Worm (Caenorhabditis elegans) whole organism, L4/young adult: ENCODE measurements around the gene C02F5.14.

ENCODE experiments used
- dao-5 ChIP-seq: sonication (generic microtip); optimal IDR thresholded peaks from 2 replicates; lab custom pipeline; 2016; ENCODE audit warnings: missing genotype, missing genetic modification characterization, moderate library complexity, missing compliant biosample characterization
- him-1 ChIP-seq: sonication (generic microtip); optimal IDR thresholded peaks from 2 replicates; lab custom pipeline; 2016; ENCODE audit warnings: missing genotype, missing genetic modification reagents, missing genetic modification characterization, missing compliant biosample characterization

DNA sequence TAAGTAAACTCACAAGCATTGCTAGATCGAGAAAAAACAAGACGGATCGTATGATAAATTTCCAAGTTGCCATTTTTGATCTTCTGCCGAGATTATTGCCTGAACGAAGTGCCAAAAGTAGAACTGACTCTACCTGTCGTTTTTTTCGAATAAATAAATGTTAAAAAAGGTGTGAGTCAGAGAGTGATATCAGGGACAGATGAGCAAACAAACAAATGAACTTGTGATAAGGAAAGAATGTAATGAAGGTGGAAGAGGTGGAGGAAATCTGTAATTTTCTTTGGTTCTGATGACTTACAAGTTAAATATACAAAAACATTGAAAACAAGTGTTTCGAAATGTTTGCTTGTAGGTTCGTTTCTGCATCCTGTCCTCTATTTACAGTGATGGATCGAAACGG is 4.0 kb upstream of the C02F5.14 start, which contains the start of gene tsp-1:
- TF ChIP-seq him-1 (tag; lab: Kevin White, UChicago): no peak
- TF ChIP-seq dao-5 (tag; lab: Kevin White, UChicago): no peak
